Fruit fly (Drosophila melanogaster) whole organism, wandering third instar larva: ENCODE data around the gene IFT57.

ENCODE experiments used
- CrebA ChIP-seq: fragments of 200-800 bp; sonication (Bioruptor generic); optimal IDR thresholded peaks from 2 replicates; lab custom pipeline; 2016; ENCODE audit warnings: missing biosample characterization, mild to moderate bottlenecking, missing genetic modification characterization, borderline replicate concordance
- Dfd ChIP-seq: fragments of >200 bp; optimal IDR thresholded peaks from 2 replicates; lab custom pipeline; 2017; ENCODE audit warnings: missing biosample characterization, missing genetic modification characterization
- Dif ChIP-seq: fragments of 200-275, 200-300 bp; sonication (Bioruptor generic); optimal IDR thresholded peaks from 2 replicates; lab custom pipeline; 2018; ENCODE audit warnings: missing biosample characterization, missing genetic modification characterization; ENCODE audit not compliant: partially characterized antibody
- N ChIP-seq: fragments of >200 bp; optimal IDR thresholded peaks from 2 replicates; lab custom pipeline; 2018; ENCODE audit warnings: missing biosample characterization, missing external identifiers, missing genetic modification characterization
- OdsH ChIP-seq: fragments of 200-800 bp; sonication (Bioruptor generic); optimal IDR thresholded peaks from 2 replicates; lab custom pipeline; 2016; ENCODE audit warnings: missing biosample characterization, mild to moderate bottlenecking, missing genetic modification characterization
- dsf ChIP-seq: sonication (Bioruptor generic); optimal IDR thresholded peaks from 2 replicates; lab custom pipeline; 2016; ENCODE audit warnings: missing biosample characterization, missing genetic modification characterization, borderline replicate concordance
- ey ChIP-seq: fragments of 200-800 bp; sonication (Bioruptor generic); optimal IDR thresholded peaks from 2 replicates; lab custom pipeline; 2016; ENCODE audit warnings: missing biosample characterization, missing genetic modification characterization
- h ChIP-seq: fragments of 200-800 bp; sonication (Bioruptor generic); optimal IDR thresholded peaks from 3 replicates; lab custom pipeline; 2016; ENCODE audit warnings: missing biosample characterization, mild to moderate bottlenecking, missing genetic modification characterization
- pan ChIP-seq: fragments of >200 bp; optimal IDR thresholded peaks from 2 replicates; lab custom pipeline; 2017
- rgr ChIP-seq: fragments of 200-800 bp; sonication (Bioruptor generic); optimal IDR thresholded peaks from 3 replicates; lab custom pipeline; 2016; ENCODE audit warnings: missing biosample characterization, mild to moderate bottlenecking, missing genetic modification characterization
- tai ChIP-seq: sonication (Bioruptor generic); optimal IDR thresholded peaks from 2 replicates; lab custom pipeline; 2016; ENCODE audit warnings: missing biosample characterization, missing genetic modification characterization
- woc ChIP-seq: sonication (Bioruptor generic); optimal IDR thresholded peaks from 2 replicates; lab custom pipeline; 2016; ENCODE audit warnings: missing biosample characterization, mild to moderate bottlenecking, missing genetic modification characterization

- TF ChIP-seq pan (lab: Kevin White, UChicago) (no peak), Dfd (no peak), dsf (GFP tag; lab: Kevin White, UChicago) (no peak), woc (GFP tag; lab: Kevin White, UChicago) (no peak), tai (GFP tag; lab: Kevin White, UChicago) (no peak), OdsH (GFP tag; lab: Kevin White, UChicago) (no peak), rgr (GFP tag; lab: Kevin White, UChicago) (no peak), Dif (GFP tag; lab: Kevin White, UChicago) (no peak), CrebA (GFP tag; lab: Kevin White, UChicago) (no peak), h (GFP tag; lab: Kevin White, UChicago) (no peak), ey (GFP tag; lab: Kevin White, UChicago) (no peak), N (GFP tag; lab: Kevin White, UChicago) (no peak)
Observed at dm6 chr2L:3483672-3484071, 46.9 kb upstream of the IFT57 start.
